Worm (Caenorhabditis elegans): ENCODE data around the gene T24E12.11.

The T24E12.11 gene

ce11 chrII:3795323-3795722 lies 16.0 kb upstream of the T24E12.11 start, which contains the start of gene Y8A9A.2:
Gene Y8A9A.2 (plus strand): TSS chrII:3795623.
- TF ChIP-seq aptf-2 (GFP tag; conservative IDR thresholded peaks at IDR 0.05) (no peak), B0035.1 (tag; optimal IDR thresholded peaks at IDR 0.05) (no peak), ZK185.1 (tag; optimal IDR thresholded peaks at IDR 0.05; ENCODE audit: poor library complexity, severe bottlenecking) (no peak), snpc-1.1 (tag; optimal IDR thresholded peaks at IDR 0.05; ENCODE audit: insufficient read depth) (no peak), Y53G8AR.9 (GFP tag; conservative IDR thresholded peaks at IDR 0.05) (no peak), lin-40 (tag; optimal IDR thresholded peaks at IDR 0.05) (no peak), D2030.7 (GFP tag; IDR thresholded peaks at IDR 0.05) (no peak)

- TF ChIP-seq tlf-1 (GFP tag; optimal IDR thresholded peaks at IDR 0.05) (no peak), fkh-3 (tag; optimal IDR thresholded peaks at IDR 0.05) (no peak), Y67H2A.10 (GFP tag; conservative IDR thresholded peaks at IDR 0.05) (no peak), F55B11.4 (tag; optimal IDR thresholded peaks at IDR 0.05; ENCODE audit: borderline replicate concordance, insufficient read depth) (no peak), nhr-80 (tag; optimal IDR thresholded peaks at IDR 0.05) (no peak), dpl-1 (GFP tag; optimal IDR thresholded peaks at IDR 0.05) (no peak)
Measured at ce11 chrII:3793336-3793735, 14.0 kb upstream of the T24E12.11 start, which contains the start of gene fbxb-99. Gene fbxb-99 (minus strand): TSS chrII:3793436.

- TF ChIP-seq unc-62 (GFP tag; optimal IDR thresholded peaks at IDR 0.05) (no peak), Y53F4B.3 (GFP tag; IDR thresholded peaks at IDR 0.05) (no peak), lir-1 (GFP tag; conservative IDR thresholded peaks at IDR 0.05) (no peak), F22D6.2 (tag; optimal IDR thresholded peaks at IDR 0.05) (no peak), die-1 (tag; optimal IDR thresholded peaks at IDR 0.05) (no peak), F55B11.4 (tag; optimal IDR thresholded peaks at IDR 0.05; ENCODE audit: borderline replicate concordance, insufficient read depth) (no peak), mel-28 (tag; optimal IDR thresholded peaks at IDR 0.05; ENCODE audit: borderline replicate concordance) (no peak), aptf-2 (GFP tag; conservative IDR thresholded peaks at IDR 0.05) (no peak), unc-130 (GFP tag; optimal IDR thresholded peaks at IDR 0.05) (no peak), F57A8.1 (GFP tag; optimal IDR thresholded peaks at IDR 0.05) (no peak), ztf-3 (GFP tag; optimal IDR thresholded peaks at IDR 0.05) (no peak)
Measured at ce11 chrII:3788356-3788962, 9.1 kb upstream of the T24E12.11 start.

- TF ChIP-seq attf-6 (GFP tag; IDR thresholded peaks at IDR 0.05): no peak
- TF ChIP-seq K12H6.12 (tag; optimal IDR thresholded peaks at IDR 0.05): no peak
- no peak for TF ChIP-seq F22D6.2 (tag; optimal IDR thresholded peaks at IDR 0.05)
- TF ChIP-seq zfh-2 (GFP tag; conservative IDR thresholded peaks at IDR 0.05): no peak
- no peak for TF ChIP-seq him-1 (tag; optimal IDR thresholded peaks at IDR 0.05)
- TF ChIP-seq sdz-38 (tag; optimal IDR thresholded peaks at IDR 0.05): no peak
- no peak for TF ChIP-seq snpc-1.3 (tag; optimal IDR thresholded peaks at IDR 0.05; ENCODE audit: insufficient read depth)
- TF ChIP-seq ztf-3 (GFP tag; optimal IDR thresholded peaks at IDR 0.05): no peak
- TF ChIP-seq C06A6.2 (GFP tag; conservative IDR thresholded peaks at IDR 0.05): no peak
- TF ChIP-seq rcor-1 (GFP tag; IDR thresholded peaks at IDR 0.05): no peak
- TF ChIP-seq mel-28 (tag; optimal IDR thresholded peaks at IDR 0.05; ENCODE audit: borderline replicate concordance): no peak
- no peak for TF ChIP-seq hsf-1 (GFP tag; IDR thresholded peaks at IDR 0.05)
- no peak for TF ChIP-seq Y67H2A.10 (GFP tag; conservative IDR thresholded peaks at IDR 0.05)
- no peak for TF ChIP-seq snpc-1.1 (tag; optimal IDR thresholded peaks at IDR 0.05; ENCODE audit: insufficient read depth)
- no peak for TF ChIP-seq tbp1 (GFP tag; optimal IDR thresholded peaks at IDR 0.05)
- no peak for TF ChIP-seq aptf-3 (GFP tag; IDR thresholded peaks at IDR 0.05)
- no peak for TF ChIP-seq lin-35 (GFP tag; optimal IDR thresholded peaks at IDR 0.05)
- no peak for TF ChIP-seq ceh-40 (GFP tag; IDR thresholded peaks at IDR 0.05)
- TF ChIP-seq atf-7 (tag; optimal IDR thresholded peaks at IDR 0.05): no peak
Measured at ce11 chrII:3787151-3787550, 7.8 kb upstream of the T24E12.11 start, which contains the start of gene T24E12.13. Gene T24E12.13 (plus strand): TSS chrII:3787451.
